Worm (Caenorhabditis elegans) whole organism, early embryonic: Measurements from ENCODE around the gene his-60.
"Not testable (repeated sequence)": the region's sequence is repeated elsewhere in the genome, so short reads cannot be mapped to it uniquely, and the experiment has no call there.

Experiments used
- F13C5.2 ChIP-seq: sonication (generic microtip); optimal IDR thresholded peaks from 2 replicates; lab custom pipeline; 2017; ENCODE audit warnings: mild to moderate bottlenecking, missing genetic modification characterization, inconsistent platforms, missing compliant biosample characterization
- ama-1 ChIP-seq: fragments of 150-350 bp; optimal IDR thresholded peaks from 2 replicates; lab custom pipeline; 2014
- ets-7 ChIP-seq: sonication (generic microtip); optimal IDR thresholded peaks from 2 replicates; lab custom pipeline; 2016; ENCODE audit warnings: missing genotype, missing genetic modification characterization, missing compliant biosample characterization
- flt-1 ChIP-seq: fragments of 200-800 bp; sonication (Bioruptor generic); IDR thresholded peaks from 2 replicates; pipeline ENCODE4 v1.3.6; 2022; ENCODE audit warnings: missing genetic modification characterization, missing compliant biosample characterization
- hmbx-1 ChIP-seq: sonication (generic microtip); optimal IDR thresholded peaks from 2 replicates; lab custom pipeline; 2016; ENCODE audit warnings: mild to moderate bottlenecking, missing genetic modification characterization, missing compliant biosample characterization
- hmg-4 ChIP-seq: fragments of 200-800 bp; sonication (Bioruptor generic); optimal IDR thresholded peaks from 2 replicates; lab custom pipeline; 2018; ENCODE audit warnings: mild to moderate bottlenecking, missing genetic modification characterization, missing compliant biosample characterization
- pes-1 ChIP-seq: fragments of 200-800 bp; sonication (Bioruptor generic); IDR thresholded peaks from 2 replicates; pipeline ENCODE4 v1.3.6; 2022; ENCODE audit warnings: missing genetic modification reagents, missing genetic modification characterization, missing compliant biosample characterization
- scrt-1 ChIP-seq: fragments of 200-800 bp; sonication (Bioruptor generic); IDR thresholded peaks from 2 replicates; pipeline ENCODE4 v1.3.6; 2022; ENCODE audit warnings: missing genetic modification characterization, missing compliant biosample characterization
- sea-1 ChIP-seq: fragments of 200-800 bp; sonication (Bioruptor generic); conservative IDR thresholded peaks from 2 replicates; pipeline ENCODE4 v1.3.6; 2022; ENCODE audit warnings: missing genetic modification characterization, missing compliant biosample characterization
- tbx-11 ChIP-seq: fragments of 200-800 bp; sonication (Bioruptor generic); IDR thresholded peaks from 2 replicates; pipeline ENCODE4 v1.3.6; 2022; ENCODE audit warnings: missing genetic modification characterization, missing compliant biosample characterization
- tbx-37 ChIP-seq: fragments of 200-800 bp; sonication (Bioruptor generic); conservative IDR thresholded peaks from 2 replicates; pipeline ENCODE4 v1.3.6; 2022; ENCODE audit warnings: missing genetic modification reagents, missing genetic modification characterization, missing compliant biosample characterization
- tra-4 ChIP-seq: sonication (generic microtip); optimal IDR thresholded peaks from 2 replicates; lab custom pipeline; 2017; ENCODE audit warnings: missing genetic modification characterization, missing compliant biosample characterization

ce11 chrIV:7485565-7486200 lies 2.1 kb downstream of the his-60 start:
- TF ChIP-seq ama-1 (lab: Kevin White, UChicago) (peak; percentile 69), flt-1 (GFP tag; lab: Robert Waterston, UW) (peak; percentile 39; the same call in 1 of the 2 replicates), sea-1 (GFP tag; lab: Robert Waterston, UW) (peak; percentile 76), tbx-11 (GFP tag; lab: Robert Waterston, UW) (peak; percentile 8; the same call in 1 of the 2 replicates)
- TF ChIP-seq tbx-37 (GFP tag; lab: Robert Waterston, UW); hmg-4 (GFP tag; lab: Kevin White, UChicago); hmbx-1 (tag; lab: Kevin White, UChicago); ets-7 (tag; lab: Kevin White, UChicago); scrt-1; pes-1 (GFP tag; lab: Robert Waterston, UW); F13C5.2 (tag; lab: Kevin White, UChicago); tra-4 (tag; lab: Kevin White, UChicago): not testable (repeated sequence)
